Worm (Caenorhabditis elegans): ENCODE data around the gene M04D8.8.

Gene M04D8.8

DNA sequence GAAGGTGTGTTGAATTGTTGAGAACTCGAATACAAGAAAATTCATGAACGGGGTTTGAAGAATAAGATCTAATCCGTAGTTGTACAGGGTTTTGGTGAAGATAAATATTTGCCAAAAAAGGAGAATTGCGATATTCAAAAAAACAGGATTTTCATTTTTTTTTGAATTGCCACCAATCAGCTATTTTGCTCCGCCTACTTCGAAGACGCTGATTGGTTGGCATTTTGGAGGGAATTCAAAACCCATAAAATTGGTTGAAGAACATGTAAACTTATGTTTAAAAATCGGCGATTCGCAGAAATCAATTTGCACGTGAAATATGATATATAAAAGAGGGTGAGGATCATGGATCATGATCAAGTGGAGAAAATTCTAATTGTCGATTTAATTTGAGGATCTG, 42.1 kb downstream of the M04D8.8 start:
- TF ChIP-seq tbx-8 (GFP tag; optimal IDR thresholded peaks at IDR 0.05) (no peak), mls-2 (tag; optimal IDR thresholded peaks at IDR 0.05) (no peak), unc-120 (tag; optimal IDR thresholded peaks at IDR 0.05; ENCODE audit: poor library complexity, severe bottlenecking) (no peak), ceh-43 (GFP tag; optimal IDR thresholded peaks at IDR 0.05) (no peak), zip-8 (tag; optimal IDR thresholded peaks at IDR 0.05) (no peak), sem-2 (GFP tag; optimal IDR thresholded peaks at IDR 0.05) (no peak), nhr-12 (tag; optimal IDR thresholded peaks at IDR 0.05) (no peak), mab-5 (tag; optimal IDR thresholded peaks at IDR 0.05) (no peak), lin-13 (tag; optimal IDR thresholded peaks at IDR 0.05) (no peak), ham-2 (GFP tag; optimal IDR thresholded peaks at IDR 0.05) (no peak), M03D4.4 (tag; optimal IDR thresholded peaks at IDR 0.05) (no peak), lin-32 (GFP tag; optimal IDR thresholded peaks at IDR 0.05) (no peak)

DNA sequence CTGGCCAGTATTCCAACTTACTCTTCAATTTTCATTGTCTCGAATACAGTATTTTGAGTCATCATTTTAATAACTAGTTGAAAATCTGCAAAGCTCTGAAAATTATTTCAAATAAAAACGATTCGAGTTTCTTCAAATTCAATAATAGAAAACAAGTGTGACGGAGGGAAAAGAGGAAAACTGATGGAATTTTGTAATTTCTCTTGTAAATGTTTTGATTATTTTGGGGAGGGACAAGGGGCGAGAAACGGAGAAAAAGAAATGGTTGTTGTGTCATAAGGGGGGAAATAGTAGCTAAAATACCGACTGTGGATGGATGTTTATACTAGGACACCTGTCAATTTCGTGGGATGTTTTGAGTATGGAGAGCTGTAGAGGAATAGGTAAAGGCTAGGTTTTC, 44.2 kb downstream of the M04D8.8 start, which contains the start of gene T16G12.9:
Gene T16G12.9 (minus strand): TSS at position 101 of the 400 bp plus-strand sequence.
- no peak for TF ChIP-seq mls-2 (tag; optimal IDR thresholded peaks at IDR 0.05)
- TF ChIP-seq hlh-1 (tag; optimal IDR thresholded peaks at IDR 0.05), result no peak
- TF ChIP-seq nhr-28 (tag; optimal IDR thresholded peaks at IDR 0.05), result no peak
- no peak for TF ChIP-seq ces-1 (GFP tag; optimal IDR thresholded peaks at IDR 0.05)
- TF ChIP-seq zip-8 (tag; optimal IDR thresholded peaks at IDR 0.05), result no peak
- no peak for TF ChIP-seq M03D4.4 (tag; optimal IDR thresholded peaks at IDR 0.05)
- TF ChIP-seq lin-13 (tag; optimal IDR thresholded peaks at IDR 0.05), result no peak
- TF ChIP-seq mab-5 (tag; optimal IDR thresholded peaks at IDR 0.05), result no peak
- TF ChIP-seq ztf-11 (tag; optimal IDR thresholded peaks at IDR 0.05), result no peak
- TF ChIP-seq lin-32 (GFP tag; optimal IDR thresholded peaks at IDR 0.05), result no peak
- no peak for TF ChIP-seq nhr-237 (tag; optimal IDR thresholded peaks at IDR 0.05)
- no peak for TF ChIP-seq ham-2 (GFP tag; optimal IDR thresholded peaks at IDR 0.05)
- TF ChIP-seq nhr-76 (tag; optimal IDR thresholded peaks at IDR 0.05), result no peak
- no peak for TF ChIP-seq unc-39 (tag; optimal IDR thresholded peaks at IDR 0.05)
- TF ChIP-seq sem-2 (GFP tag; optimal IDR thresholded peaks at IDR 0.05), result no peak
- no peak for TF ChIP-seq flh-1 (GFP tag; optimal IDR thresholded peaks at IDR 0.05)

DNA sequence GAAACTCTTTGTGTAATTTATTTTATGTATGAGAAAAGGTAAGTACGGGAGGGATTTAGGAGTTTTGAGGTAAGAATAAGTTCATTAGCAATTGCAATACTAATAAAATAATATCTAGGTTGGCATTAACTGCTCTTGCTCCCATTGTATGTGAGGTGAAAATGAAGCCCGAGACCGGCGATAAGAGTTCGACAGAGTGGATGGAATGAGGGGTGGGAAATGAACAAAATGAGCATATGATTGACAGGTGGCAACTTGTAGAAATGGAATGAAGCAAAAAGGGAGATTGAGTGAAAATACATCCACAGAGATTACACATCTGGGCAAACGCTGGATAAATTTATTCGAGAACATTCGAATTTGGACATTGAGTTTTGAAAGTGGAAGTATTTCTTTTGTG, 44.8 kb downstream of the M04D8.8 start:
- TF ChIP-seq ceh-39 (tag; optimal IDR thresholded peaks at IDR 0.05) (no peak), nhr-2 (tag; optimal IDR thresholded peaks at IDR 0.05) (no peak), elt-3 (tag; optimal IDR thresholded peaks at IDR 0.05) (no peak), ceh-83 (GFP tag; optimal IDR thresholded peaks at IDR 0.05) (no peak), unc-62 (GFP tag; optimal IDR thresholded peaks at IDR 0.05) (no peak), mep-1 (tag; optimal IDR thresholded peaks at IDR 0.05) (no peak), lin-32 (GFP tag; optimal IDR thresholded peaks at IDR 0.05) (no peak), unc-120 (tag; optimal IDR thresholded peaks at IDR 0.05; ENCODE audit: poor library complexity, severe bottlenecking) (no peak), lin-13 (tag; optimal IDR thresholded peaks at IDR 0.05) (no peak), M03D4.4 (tag; optimal IDR thresholded peaks at IDR 0.05) (no peak), sptf-1 (tag; optimal IDR thresholded peaks at IDR 0.05) (no peak), cnd-1 (tag; optimal IDR thresholded peaks at IDR 0.05) (no peak), zip-8 (tag; optimal IDR thresholded peaks at IDR 0.05) (no peak)

DNA sequence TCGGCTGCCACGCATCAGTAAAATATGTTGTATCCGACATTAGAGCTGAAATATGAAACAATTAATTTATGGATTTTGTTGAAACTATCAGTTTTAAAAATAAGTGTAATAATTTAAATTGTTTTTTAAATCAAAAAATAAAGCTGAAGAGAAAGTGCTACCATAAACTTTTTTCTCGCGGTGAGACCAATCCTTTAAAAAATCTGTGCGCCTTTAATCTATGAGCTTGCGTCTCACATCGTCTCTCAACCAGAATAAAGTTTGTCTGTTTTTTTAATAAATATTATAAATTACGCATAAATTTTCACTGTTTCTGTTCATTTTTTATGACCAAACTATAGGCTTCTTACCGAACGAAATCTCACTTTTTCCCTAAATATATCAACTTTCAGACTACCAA, 49.3 kb downstream of the M04D8.8 start, which contains the start of gene T16H12.3:
Gene T16H12.3 (minus strand): TSS at position 51 of the 400 bp plus-strand sequence.
- no peak for TF ChIP-seq cnd-1 (tag; optimal IDR thresholded peaks at IDR 0.05)
- TF ChIP-seq elt-1 (tag; optimal IDR thresholded peaks at IDR 0.05; ENCODE audit: borderline replicate concordance, insufficient read depth), result no peak
- no peak for TF ChIP-seq unc-39 (tag; optimal IDR thresholded peaks at IDR 0.05)
- no peak for TF ChIP-seq ces-1 (GFP tag; optimal IDR thresholded peaks at IDR 0.05)
- TF ChIP-seq sptf-1 (tag; optimal IDR thresholded peaks at IDR 0.05), result no peak
- no peak for TF ChIP-seq nhr-237 (tag; optimal IDR thresholded peaks at IDR 0.05)
- no peak for TF ChIP-seq tbx-8 (GFP tag; optimal IDR thresholded peaks at IDR 0.05)
- TF ChIP-seq ceh-83 (GFP tag; optimal IDR thresholded peaks at IDR 0.05), result no peak
- no peak for TF ChIP-seq pha-4 (tag; optimal IDR thresholded peaks at IDR 0.05)
- TF ChIP-seq ztf-11 (tag; optimal IDR thresholded peaks at IDR 0.05), result no peak
- no peak for TF ChIP-seq ceh-39 (tag; optimal IDR thresholded peaks at IDR 0.05)
- TF ChIP-seq ham-2 (GFP tag; optimal IDR thresholded peaks at IDR 0.05), result no peak
- TF ChIP-seq zip-8 (tag; optimal IDR thresholded peaks at IDR 0.05), result no peak
- TF ChIP-seq lsy-2 (tag; optimal IDR thresholded peaks at IDR 0.05), result no peak
- no peak for TF ChIP-seq mls-2 (tag; optimal IDR thresholded peaks at IDR 0.05)
- no peak for TF ChIP-seq unc-62 (GFP tag; optimal IDR thresholded peaks at IDR 0.05)
- no peak for TF ChIP-seq unc-120 (tag; optimal IDR thresholded peaks at IDR 0.05; ENCODE audit: poor library complexity, severe bottlenecking)
- TF ChIP-seq flh-1 (GFP tag; optimal IDR thresholded peaks at IDR 0.05), result no peak
- TF ChIP-seq M03D4.4 (tag; optimal IDR thresholded peaks at IDR 0.05), result no peak

Data from whole organism, mixed stage, embryonic.